Fruit fly (Drosophila melanogaster) whole organism, embryonic: ENCODE data around the gene CG13059.

Source experiments
- ATbp ChIP-seq: fragments of 200-800 bp; sonication (Bioruptor generic); optimal IDR thresholded peaks from 2 replicates; lab custom pipeline; 2017; ENCODE audit warnings: missing biosample characterization, mild to moderate bottlenecking, missing genetic modification characterization, missing genetic modification reagents
- Bgb ChIP-seq: fragments of 200-800 bp; sonication (Bioruptor generic); IDR thresholded peaks from 2 replicates; pipeline ENCODE4 v1.3.6; 2022; ENCODE audit warnings: missing biosample characterization, missing genetic modification characterization; ENCODE audit not compliant: partially characterized antibody
- CG11696 ChIP-seq: fragments of 200-800 bp; sonication (Bioruptor generic); IDR thresholded peaks from 2 replicates; pipeline ENCODE4 v1.3.6; 2022; ENCODE audit warnings: missing biosample characterization, missing genetic modification characterization
- CG12659 ChIP-seq: fragments of 200-800 bp; sonication (Bioruptor generic); optimal IDR thresholded peaks from 3 replicates; lab custom pipeline; 2017; ENCODE audit warnings: mild to moderate bottlenecking, missing biosample characterization, missing genetic modification reagents, missing genetic modification characterization
- CG13894 ChIP-seq: fragments of 200-800 bp; sonication (Bioruptor generic); optimal IDR thresholded peaks from 3 replicates; lab custom pipeline; 2018; ENCODE audit warnings: missing biosample characterization, mild to moderate bottlenecking, missing genetic modification characterization, moderate library complexity
- CG14667 ChIP-seq: fragments of 200-800 bp; sonication (Bioruptor generic); IDR thresholded peaks from 2 replicates; pipeline ENCODE4 v1.3.6; 2022; ENCODE audit warnings: missing biosample characterization, missing genetic modification characterization
- CG15269 ChIP-seq: fragments of 200-800 bp; sonication (Bioruptor generic); optimal IDR thresholded peaks from 2 replicates; lab custom pipeline; 2018; ENCODE audit warnings: missing biosample characterization, mild to moderate bottlenecking, missing genetic modification characterization, moderate library complexity
- CG17829 ChIP-seq: fragments of 200-800 bp; optimal IDR thresholded peaks from 2 replicates; lab custom pipeline; 2019; ENCODE audit warnings: missing biosample characterization, mild to moderate bottlenecking, missing genetic modification characterization, moderate library complexity
- CG1792 ChIP-seq: fragments of 200-800 bp; sonication (Bioruptor generic); optimal IDR thresholded peaks from 2 replicates; lab custom pipeline; 2016; ENCODE audit warnings: missing biosample characterization, missing genetic modification characterization
- CG2120 ChIP-seq: fragments of 200-800 bp; sonication (Bioruptor generic); optimal IDR thresholded peaks from 3 replicates; lab custom pipeline; 2016; ENCODE audit warnings: missing biosample characterization, missing genetic modification characterization
- CG34422 ChIP-seq: fragments of 200-800 bp; sonication (Bioruptor generic); IDR thresholded peaks from 3 replicates; pipeline ENCODE4 v1.3.6; 2022; ENCODE audit warnings: missing biosample characterization, missing genetic modification characterization
- CG5245 ChIP-seq: fragments of 200-800 bp; sonication (Bioruptor generic); optimal IDR thresholded peaks from 3 replicates; lab custom pipeline; 2016; ENCODE audit warnings: missing biosample characterization, missing genetic modification characterization
- CG6689 ChIP-seq: fragments of 200-800 bp; sonication (Bioruptor generic); IDR thresholded peaks from 2 replicates; pipeline ENCODE4 v1.3.6; 2022; ENCODE audit warnings: missing biosample characterization, missing genetic modification characterization
- CG7745 ChIP-seq: fragments of 200-800 bp; sonication (Bioruptor generic); optimal IDR thresholded peaks from 2 replicates; lab custom pipeline; 2018; ENCODE audit warnings: missing biosample characterization, mild to moderate bottlenecking, missing genetic modification characterization, moderate library complexity
- CG8290 ChIP-seq, 3 experiments: fragments of 200-800 bp; sonication (Bioruptor generic); optimal IDR thresholded peaks; 2 replicates each; lab custom pipeline; 2016 to 2019; ENCODE audit warnings: missing biosample characterization in 3 of 3, missing genetic modification characterization in 3 of 3, mild to moderate bottlenecking in 2 of 3, moderate library complexity in 1 of 3
- Drgx ChIP-seq: fragments of 200-800 bp; sonication (Bioruptor generic); IDR thresholded peaks from 2 replicates; pipeline ENCODE4 v1.3.6; 2022; ENCODE audit warnings: missing biosample characterization, missing genetic modification characterization
- Fer3 ChIP-seq: fragments of 200-800 bp; sonication (Bioruptor generic); optimal IDR thresholded peaks from 2 replicates; lab custom pipeline; 2018; ENCODE audit warnings: missing biosample characterization, mild to moderate bottlenecking, missing genetic modification characterization, moderate library complexity
- Hmr ChIP-seq: fragments of 200-800 bp; sonication (Bioruptor generic); optimal IDR thresholded peaks from 3 replicates; lab custom pipeline; 2017; ENCODE audit warnings: mild to moderate bottlenecking, missing biosample characterization, missing genetic modification reagents, missing genetic modification characterization
- Hmx ChIP-seq: fragments of 200-800 bp; sonication (Bioruptor generic); optimal IDR thresholded peaks from 2 replicates; lab custom pipeline; 2016; ENCODE audit warnings: missing biosample characterization, missing genetic modification characterization
- Hsf ChIP-seq: fragments of 200-800 bp; sonication (Bioruptor generic); optimal IDR thresholded peaks from 3 replicates; lab custom pipeline; 2016; ENCODE audit warnings: missing biosample characterization, missing genetic modification characterization
- Pdp1 ChIP-seq, 2 experiments: fragments of 200-800 bp; sonication (Bioruptor generic); optimal IDR thresholded peaks; 3 replicates each; lab custom pipeline; 2016; ENCODE audit warnings: missing biosample characterization in 2 of 2, missing genetic modification characterization in 2 of 2, mild to moderate bottlenecking in 1 of 2, moderate library complexity in 1 of 2
- Spps ChIP-seq: fragments of 200-800 bp; sonication (Bioruptor generic); optimal IDR thresholded peaks from 2 replicates; lab custom pipeline; 2018; ENCODE audit warnings: missing biosample characterization, mild to moderate bottlenecking, missing genetic modification characterization
- Ssrp ChIP-seq: fragments of 200-800 bp; sonication (Bioruptor generic); optimal IDR thresholded peaks from 2 replicates; lab custom pipeline; 2018; ENCODE audit warnings: missing biosample characterization, mild to moderate bottlenecking, missing genetic modification characterization, moderate library complexity
- Xbp1 ChIP-seq: fragments of 200-800 bp; sonication (Bioruptor generic); optimal IDR thresholded peaks from 3 replicates; lab custom pipeline; 2016; ENCODE audit warnings: missing biosample characterization, mild to moderate bottlenecking, missing genetic modification characterization
- YL-1 ChIP-seq: fragments of 200-800 bp; sonication (Bioruptor generic); optimal IDR thresholded peaks from 3 replicates; lab custom pipeline; 2017; ENCODE audit warnings: missing biosample characterization, mild to moderate bottlenecking, missing genetic modification characterization
- ara ChIP-seq: fragments of 200-800 bp; sonication (Bioruptor generic); IDR thresholded peaks from 2 replicates; pipeline ENCODE4 v1.3.6; 2022; ENCODE audit warnings: missing biosample characterization, missing genetic modification characterization
- ato ChIP-seq: fragments of 200-800 bp; sonication (Bioruptor generic); IDR thresholded peaks from 2 replicates; pipeline ENCODE4 v1.3.6; 2022; ENCODE audit warnings: missing biosample characterization, missing genetic modification characterization; ENCODE audit not compliant: partially characterized antibody
- caup ChIP-seq: fragments of 200-800 bp; sonication (Bioruptor generic); optimal IDR thresholded peaks from 3 replicates; lab custom pipeline; 2017; ENCODE audit warnings: missing biosample characterization, mild to moderate bottlenecking, missing genetic modification characterization, moderate library complexity; ENCODE audit not compliant: severe bottlenecking
- ewg ChIP-seq: fragments of 200-800 bp; sonication (Bioruptor generic); optimal IDR thresholded peaks from 3 replicates; lab custom pipeline; 2017; ENCODE audit warnings: mild to moderate bottlenecking, missing biosample characterization, missing genetic modification reagents, missing genetic modification characterization
- fu2 ChIP-seq: fragments of 200-800 bp; sonication (Bioruptor generic); optimal IDR thresholded peaks from 2 replicates; lab custom pipeline; 2016; ENCODE audit warnings: missing biosample characterization, missing genetic modification characterization
- gsb-n ChIP-seq: fragments of 200-800 bp; sonication (Bioruptor generic); optimal IDR thresholded peaks from 3 replicates; lab custom pipeline; 2018; ENCODE audit warnings: missing biosample characterization, mild to moderate bottlenecking, missing genetic modification characterization
- her ChIP-seq: fragments of 200-800 bp; sonication (Bioruptor generic); optimal IDR thresholded peaks from 2 replicates; lab custom pipeline; 2016; ENCODE audit warnings: missing biosample characterization, missing genetic modification characterization
- hth ChIP-seq: fragments of >200 bp; optimal IDR thresholded peaks from 2 replicates; lab custom pipeline; 2017; ENCODE audit warnings: inconsistent platforms
- jigr1 ChIP-seq: fragments of 200-800 bp; sonication (Bioruptor generic); IDR thresholded peaks from 3 replicates; pipeline ENCODE4 v1.3.6; 2022; ENCODE audit warnings: missing biosample characterization, missing genetic modification characterization
- lbe ChIP-seq: fragments of 200-800 bp; sonication (Bioruptor generic); optimal IDR thresholded peaks from 2 replicates; lab custom pipeline; 2016; ENCODE audit warnings: missing biosample characterization, mild to moderate bottlenecking, missing genetic modification characterization
- lola ChIP-seq, 3 experiments: fragments of >200 bp in 2 of 3; fragments of 200-800 bp in 1 of 3; sonication (Bioruptor generic) in 1 of 3; optimal IDR thresholded peaks; 2 replicates each; lab custom pipeline; 2017 to 2019; ENCODE audit warnings: missing biosample characterization in 3 of 3, missing genetic modification characterization in 3 of 3, mild to moderate bottlenecking in 1 of 3, moderate library complexity in 1 of 3
- luna ChIP-seq: fragments of 200-800 bp; sonication (Bioruptor generic); optimal IDR thresholded peaks from 2 replicates; lab custom pipeline; 2016; ENCODE audit warnings: missing biosample characterization, missing genetic modification characterization
- pfk ChIP-seq: fragments of 200-800 bp; sonication (Bioruptor generic); optimal IDR thresholded peaks from 2 replicates; lab custom pipeline; 2018; ENCODE audit warnings: missing biosample characterization, mild to moderate bottlenecking, missing genetic modification characterization, moderate library complexity
- pum ChIP-seq: fragments of 200-800 bp; sonication (Bioruptor generic); optimal IDR thresholded peaks from 2 replicates; lab custom pipeline; 2016; ENCODE audit warnings: missing biosample characterization, missing genetic modification characterization
- row ChIP-seq: fragments of 200-800 bp; sonication (Bioruptor generic); IDR thresholded peaks from 3 replicates; pipeline ENCODE4 v1.3.6; 2022; ENCODE audit warnings: missing biosample characterization, missing genetic modification characterization
- sd ChIP-seq: fragments of 200-800 bp; sonication (Bioruptor generic); optimal IDR thresholded peaks from 3 replicates; lab custom pipeline; 2018; ENCODE audit warnings: missing biosample characterization, mild to moderate bottlenecking, missing genetic modification characterization, moderate library complexity
- seq ChIP-seq: fragments of 200-800 bp; sonication (Bioruptor generic); IDR thresholded peaks from 2 replicates; pipeline ENCODE4 v1.3.6; 2022; ENCODE audit warnings: missing biosample characterization, missing genetic modification characterization
- tup ChIP-seq: fragments of 200-800 bp; sonication (Bioruptor generic); optimal IDR thresholded peaks from 2 replicates; lab custom pipeline; 2016; ENCODE audit warnings: missing biosample characterization, mild to moderate bottlenecking, missing genetic modification characterization, moderate library complexity
- yki ChIP-seq: fragments of >200 bp; optimal IDR thresholded peaks from 3 replicates; lab custom pipeline; 2018
- zen ChIP-seq: fragments of 200-800 bp; sonication (Bioruptor generic); optimal IDR thresholded peaks from 3 replicates; lab custom pipeline; 2018; ENCODE audit warnings: missing biosample characterization, mild to moderate bottlenecking, missing genetic modification characterization, moderate library complexity
- zen2 ChIP-seq: fragments of 200-800 bp; sonication (Bioruptor generic); IDR thresholded peaks from 3 replicates; pipeline ENCODE4 v1.3.6; 2022; ENCODE audit warnings: missing biosample characterization, missing genetic modification characterization; ENCODE audit not compliant: partially characterized antibody

The CG13059 gene

dm6 chr3L:16330740-16331139, 7.3 kb downstream of the CG13059 start, which contains the start of gene CG33060:
Gene CG33060, plus strand, starts transcription at chr3L:16331040.
- no peak for TF ChIP-seq Hmx
- no peak for TF ChIP-seq caup

- TF ChIP-seq CG5245 (no peak), ewg (GFP tag; lab: Kevin White, UChicago) (no peak), zen (tag; lab: Kevin White, UChicago) (no peak), CG17829 (tag; lab: Kevin White, UChicago) (no peak), ato (no peak), her (GFP tag; lab: Kevin White, UChicago) (no peak), ara (no peak), pum (GFP tag; lab: Kevin White, UChicago) (no peak), CG34422 (GFP tag; lab: Robert Waterston, UW) (no peak), YL-1 (GFP tag; lab: Kevin White, UChicago) (no peak), Hmr (GFP tag; lab: Kevin White, UChicago) (no peak), yki (no peak), luna (GFP tag; lab: Kevin White, UChicago) (no peak), Fer3 (tag; lab: Kevin White, UChicago) (no peak)
- TF ChIP-seq, all 482 proteins: peak for 0
Observed at dm6 chr3L:16331633-16332032, 8.2 kb downstream of the CG13059 start, which contains the start of gene retinin. Gene retinin, plus strand, starts transcription at chr3L:16331933.

dm6 chr3L:16333013-16333412, 9.5 kb downstream of the CG13059 start, which contains the start of gene CG13056:
Gene CG13056, plus strand, starts transcription at chr3L:16333313.
- TF ChIP-seq tup (GFP tag; lab: Kevin White, UChicago) (no peak), Spps (tag; lab: Kevin White, UChicago) (no peak), sd (tag; lab: Kevin White, UChicago) (no peak)

- TF ChIP-seq Xbp1 (GFP tag; lab: Kevin White, UChicago): no peak
- TF ChIP-seq Drgx (GFP tag; lab: Robert Waterston, UW): no peak
- no peak for TF ChIP-seq row (GFP tag; lab: Robert Waterston, UW)
- no peak for TF ChIP-seq CG2120 (GFP tag; lab: Kevin White, UChicago)
- TF ChIP-seq CG12659 (GFP tag; lab: Kevin White, UChicago): no peak
- no peak for TF ChIP-seq CG1792 (GFP tag; lab: Kevin White, UChicago)
- no peak for TF ChIP-seq pfk
- peak; percentile 18; the same call in 1 of the 2 replicates for TF ChIP-seq Bgb (GFP tag; lab: Robert Waterston, UW)
- no peak for TF ChIP-seq CG6689 (GFP tag; lab: Robert Waterston, UW)
- no peak for TF ChIP-seq CG15269
- no peak for TF ChIP-seq seq (GFP tag; lab: Robert Waterston, UW)
- no peak for TF ChIP-seq CG8290 (GFP tag; optimal IDR thresholded peaks at IDR 0.05; lab: Kevin White, UChicago)
- peak in 1 of 2 experiments; percentile 31 for TF ChIP-seq CG8290 (tag; optimal IDR thresholded peaks at IDR 0.05; lab: Kevin White, UChicago)
- no peak for TF ChIP-seq Hsf (GFP tag; lab: Kevin White, UChicago)
- TF ChIP-seq gsb-n (tag; lab: Kevin White, UChicago): no peak
- peak in 1 of 3 experiments; percentile 53 for TF ChIP-seq lola (GFP tag; optimal IDR thresholded peaks at IDR 0.05; lab: Kevin White, UChicago)
- no peak for TF ChIP-seq YL-1 (GFP tag; lab: Kevin White, UChicago)
- no peak for TF ChIP-seq Ssrp (tag; lab: Kevin White, UChicago)
- no peak for TF ChIP-seq hth (lab: Kevin White, UChicago)
- TF ChIP-seq Pdp1 (GFP tag; optimal IDR thresholded peaks at IDR 0.05; lab: Kevin White, UChicago): peak in 1 of 2 experiments; percentile 65
- TF ChIP-seq zen2 (GFP tag; lab: Robert Waterston, UW): 0 out of 3 replicates have a peak, but pooled peaks have one; percentile 13
- TF ChIP-seq ATbp (GFP tag; lab: Kevin White, UChicago): no peak
- TF ChIP-seq CG14667: no peak
- TF ChIP-seq CG7745 (tag; lab: Kevin White, UChicago): no peak
- TF ChIP-seq fu2: no peak
- no peak for TF ChIP-seq CG13894 (tag; lab: Kevin White, UChicago)
- no peak for TF ChIP-seq jigr1 (GFP tag; lab: Robert Waterston, UW)
- TF ChIP-seq lbe (GFP tag; lab: Kevin White, UChicago): no peak
- no peak for TF ChIP-seq CG11696 (GFP tag; lab: Robert Waterston, UW)
Observed at dm6 chr3L:16334876-16335275, 11.4 kb downstream of the CG13059 start.
